Worm (Caenorhabditis elegans) whole organism, young adult: ENCODE results near the gene R08C7.11.

Experiments used
- F33H1.4 ChIP-seq: fragments of 200-800 bp; sonication (Bioruptor generic); IDR thresholded peaks from 2 replicates; pipeline ENCODE4 v1.3.6; 2022; ENCODE audit warnings: missing genetic modification reagents, missing genetic modification characterization, missing compliant biosample characterization
- F39B2.1 ChIP-seq: fragments of 200-800 bp; sonication (Bioruptor generic); IDR thresholded peaks from 2 replicates; pipeline ENCODE4 v1.3.6; 2022; ENCODE audit warnings: missing genetic modification reagents, missing genetic modification characterization, missing compliant biosample characterization
- T26A5.8 ChIP-seq: sonication (generic microtip); optimal IDR thresholded peaks from 2 replicates; lab custom pipeline; 2016; ENCODE audit warnings: missing genetic modification characterization, missing compliant biosample characterization
- ama-1 ChIP-seq, 3 experiments: fragments of 150-350 bp in 1 of 3; sonication (generic microtip) in 2 of 3; optimal IDR thresholded peaks; 2 replicates each; lab custom pipeline; 2014 to 2018; ENCODE audit warnings: missing biosample characterization in 2 of 3, missing genetic modification characterization in 2 of 3, missing genetic modification reagents in 2 of 3
- bed-2 ChIP-seq: fragments of 200-800 bp; sonication (Bioruptor generic); IDR thresholded peaks from 2 replicates; pipeline ENCODE4 v1.3.6; 2022; ENCODE audit warnings: missing genetic modification reagents, missing genetic modification characterization, missing compliant biosample characterization
- ceh-91 ChIP-seq: fragments of 200-800 bp; sonication (Bioruptor generic); IDR thresholded peaks from 2 replicates; pipeline ENCODE4 v1.3.6; 2022; ENCODE audit warnings: missing genetic modification reagents, missing genetic modification characterization, missing compliant biosample characterization
- madf-8 ChIP-seq: fragments of 200-800 bp; sonication (Bioruptor generic); conservative IDR thresholded peaks from 2 replicates; pipeline ENCODE4 v1.3.6; 2022; ENCODE audit warnings: missing genetic modification reagents, missing genetic modification characterization, missing compliant biosample characterization
- mes-4 ChIP-seq: sonication (generic microtip); optimal IDR thresholded peaks from 2 replicates; lab custom pipeline; 2016; ENCODE audit warnings: missing genotype, missing genetic modification characterization, missing compliant biosample characterization
- nfyb-1 ChIP-seq: fragments of 200-800 bp; sonication (Bioruptor generic); IDR thresholded peaks from 2 replicates; pipeline ENCODE4 v1.3.6; 2022; ENCODE audit warnings: missing genetic modification reagents, missing genetic modification characterization, missing compliant biosample characterization
- ztf-6 ChIP-seq: fragments of 200-800 bp; sonication (Bioruptor generic); IDR thresholded peaks from 2 replicates; pipeline ENCODE4 v1.3.6; 2022; ENCODE audit warnings: missing genetic modification reagents, missing genetic modification characterization, missing compliant biosample characterization

ce11 chrIV:4463132-4463531 lies 8.4 kb upstream of the R08C7.11 start, which contains the start of gene M01H9.2:
- TF ChIP-seq bed-2 (GFP tag; lab: Robert Waterston, UW), result no peak
- TF ChIP-seq ztf-6 (GFP tag; lab: Robert Waterston, UW), result no peak
- no peak for TF ChIP-seq ama-1 (optimal IDR thresholded peaks at IDR 0.05; lab: Kevin White, UChicago)
- TF ChIP-seq ama-1 (GFP tag; optimal IDR thresholded peaks at IDR 0.05; lab: Kevin White, UChicago), result no peak
- TF ChIP-seq madf-8 (GFP tag; lab: Robert Waterston, UW), result no peak
- TF ChIP-seq mes-4 (tag; lab: Kevin White, UChicago), result no peak
- no peak for TF ChIP-seq nfyb-1 (GFP tag; lab: Robert Waterston, UW)
- no peak for TF ChIP-seq F39B2.1 (GFP tag; lab: Robert Waterston, UW)
- TF ChIP-seq F33H1.4 (GFP tag; lab: Robert Waterston, UW), result no peak
- no peak for TF ChIP-seq ceh-91 (GFP tag; lab: Robert Waterston, UW)
- no peak for TF ChIP-seq T26A5.8 (tag; lab: Kevin White, UChicago)
